Fruit fly (Drosophila melanogaster) whole organism, wandering third instar larva: ENCODE data around the gene dmrt99B.
A peak's percentile ranks its signal among the peaks of the same experiment; 100 is the strongest.

Experiments
- Abd-B ChIP-seq: fragments of >200 bp; optimal IDR thresholded peaks from 2 replicates; lab custom pipeline; 2017; ENCODE audit warnings: missing biosample characterization, missing genetic modification characterization
- CG32264 ChIP-seq: fragments of 200-800 bp; sonication (Bioruptor generic); optimal IDR thresholded peaks from 2 replicates; lab custom pipeline; 2016; ENCODE audit warnings: missing biosample characterization, missing genetic modification characterization
- CG9705 ChIP-seq: fragments of 200-800 bp; sonication (Bioruptor generic); optimal IDR thresholded peaks from 2 replicates; lab custom pipeline; 2018; ENCODE audit warnings: missing biosample characterization, mild to moderate bottlenecking, missing genetic modification characterization
- CrebA ChIP-seq: fragments of 200-800 bp; sonication (Bioruptor generic); optimal IDR thresholded peaks from 2 replicates; lab custom pipeline; 2016; ENCODE audit warnings: missing biosample characterization, mild to moderate bottlenecking, missing genetic modification characterization, borderline replicate concordance
- Dfd ChIP-seq: fragments of >200 bp; optimal IDR thresholded peaks from 2 replicates; lab custom pipeline; 2017; ENCODE audit warnings: missing biosample characterization, missing genetic modification characterization
- Dif ChIP-seq: fragments of 200-275, 200-300 bp; sonication (Bioruptor generic); optimal IDR thresholded peaks from 2 replicates; lab custom pipeline; 2018; ENCODE audit warnings: missing biosample characterization, missing genetic modification characterization; ENCODE audit not compliant: partially characterized antibody
- GATAd ChIP-seq: sonication (Bioruptor generic); optimal IDR thresholded peaks from 2 replicates; lab custom pipeline; 2016; ENCODE audit warnings: missing biosample characterization, missing genetic modification characterization
- HLH106 ChIP-seq: fragments of 200-800 bp; optimal IDR thresholded peaks from 3 replicates; lab custom pipeline; 2019; ENCODE audit warnings: missing biosample characterization, mild to moderate bottlenecking, missing genetic modification characterization, moderate library complexity
- Hnf4 ChIP-seq: fragments of 200-800 bp; sonication (Bioruptor generic); optimal IDR thresholded peaks from 2 replicates; lab custom pipeline; 2016; ENCODE audit warnings: missing biosample characterization, mild to moderate bottlenecking, missing genetic modification characterization
- Hr78 ChIP-seq: fragments of >200 bp; optimal IDR thresholded peaks from 2 replicates; lab custom pipeline; 2017; ENCODE audit warnings: missing biosample characterization, missing genetic modification characterization
- Hr83 ChIP-seq: fragments of 200-300 bp; sonication (Bioruptor generic); optimal IDR thresholded peaks from 2 replicates; lab custom pipeline; 2016; ENCODE audit warnings: missing biosample characterization, mild to moderate bottlenecking, missing genetic modification characterization, moderate library complexity; ENCODE audit not compliant: poor library complexity, severe bottlenecking
- Jra ChIP-seq: sonication (Bioruptor generic); optimal IDR thresholded peaks from 2 replicates; lab custom pipeline; 2016; ENCODE audit warnings: missing biosample characterization, missing genetic modification characterization
- Myc ChIP-seq: fragments of >200 bp; optimal IDR thresholded peaks from 2 replicates; lab custom pipeline; 2017
- N ChIP-seq: fragments of >200 bp; optimal IDR thresholded peaks from 2 replicates; lab custom pipeline; 2018; ENCODE audit warnings: missing biosample characterization, missing external identifiers, missing genetic modification characterization
- OdsH ChIP-seq: fragments of 200-800 bp; sonication (Bioruptor generic); optimal IDR thresholded peaks from 2 replicates; lab custom pipeline; 2016; ENCODE audit warnings: missing biosample characterization, mild to moderate bottlenecking, missing genetic modification characterization
- Rel ChIP-seq, 2 experiments: fragments of 200-800 bp; sonication (Bioruptor generic) in 1 of 2; optimal IDR thresholded peaks; 2 replicates in 1 of 2; 3 replicates in 1 of 2; lab custom pipeline; 2016 to 2019; ENCODE audit warnings: mild to moderate bottlenecking in 2 of 2, missing biosample characterization in 2 of 2, missing genetic modification characterization in 2 of 2, moderate library complexity in 1 of 2
- Sp1 ChIP-seq: fragments of 200-800 bp; sonication (Bioruptor generic); optimal IDR thresholded peaks from 3 replicates; lab custom pipeline; 2019; ENCODE audit warnings: missing biosample characterization, mild to moderate bottlenecking, missing genetic modification characterization, moderate library complexity
- Vsx2 ChIP-seq: fragments of 200-300, 225-300 bp; sonication (Bioruptor generic); optimal IDR thresholded peaks from 2 replicates; lab custom pipeline; 2018; ENCODE audit warnings: missing biosample characterization, missing genetic modification characterization; ENCODE audit not compliant: partially characterized antibody
- br ChIP-seq: fragments of 200-800 bp; sonication (Bioruptor generic); optimal IDR thresholded peaks from 2 replicates; lab custom pipeline; 2016; ENCODE audit warnings: missing biosample characterization, missing genetic modification characterization
- brk ChIP-seq: fragments of 200-800 bp; sonication (Bioruptor generic); optimal IDR thresholded peaks from 2 replicates; lab custom pipeline; 2016; ENCODE audit warnings: missing biosample characterization, mild to moderate bottlenecking, missing genetic modification characterization
- dl ChIP-seq, 2 experiments: fragments of 175-275, 200-275 bp in 1 of 2; fragments of 200-275 bp in 1 of 2; sonication (Bioruptor generic); optimal IDR thresholded peaks; lab custom pipeline; 2018; ENCODE audit warnings: mild to moderate bottlenecking in 2 of 2, missing biosample characterization in 2 of 2, missing genetic modification characterization in 2 of 2, moderate library complexity in 2 of 2; ENCODE audit not compliant: partially characterized antibody in 2 of 2, insufficient read depth in 1 of 2
- dmrt93B ChIP-seq: fragments of 200-800 bp; sonication (Bioruptor generic); optimal IDR thresholded peaks from 2 replicates; lab custom pipeline; 2018; ENCODE audit warnings: missing biosample characterization, mild to moderate bottlenecking, missing genetic modification characterization
- dsf ChIP-seq: sonication (Bioruptor generic); optimal IDR thresholded peaks from 2 replicates; lab custom pipeline; 2016; ENCODE audit warnings: missing biosample characterization, missing genetic modification characterization, borderline replicate concordance
- ey ChIP-seq: fragments of 200-800 bp; sonication (Bioruptor generic); optimal IDR thresholded peaks from 2 replicates; lab custom pipeline; 2016; ENCODE audit warnings: missing biosample characterization, missing genetic modification characterization
- fru ChIP-seq: fragments of 200-800 bp; sonication (Bioruptor generic); optimal IDR thresholded peaks from 3 replicates; lab custom pipeline; 2016; ENCODE audit warnings: missing biosample characterization, mild to moderate bottlenecking, missing genetic modification characterization
- h ChIP-seq: fragments of 200-800 bp; sonication (Bioruptor generic); optimal IDR thresholded peaks from 3 replicates; lab custom pipeline; 2016; ENCODE audit warnings: missing biosample characterization, mild to moderate bottlenecking, missing genetic modification characterization
- jim ChIP-seq: fragments of 175-275, 200-325 bp; sonication (Bioruptor generic); optimal IDR thresholded peaks from 2 replicates; lab custom pipeline; 2016; ENCODE audit warnings: missing biosample characterization, mild to moderate bottlenecking, missing genetic modification characterization
- lola ChIP-seq: fragments of >200 bp; optimal IDR thresholded peaks from 2 replicates; lab custom pipeline; 2017; ENCODE audit warnings: missing biosample characterization, missing genetic modification characterization
- pan ChIP-seq: fragments of >200 bp; optimal IDR thresholded peaks from 2 replicates; lab custom pipeline; 2017
- psq ChIP-seq: fragments of 200-800 bp; sonication (Bioruptor generic); optimal IDR thresholded peaks from 3 replicates; lab custom pipeline; 2017; ENCODE audit warnings: missing biosample characterization, mild to moderate bottlenecking, missing genetic modification characterization, moderate library complexity
- rgr ChIP-seq: fragments of 200-800 bp; sonication (Bioruptor generic); optimal IDR thresholded peaks from 3 replicates; lab custom pipeline; 2016; ENCODE audit warnings: missing biosample characterization, mild to moderate bottlenecking, missing genetic modification characterization
- sv ChIP-seq: fragments of 200-800 bp; sonication (Bioruptor generic); optimal IDR thresholded peaks from 3 replicates; lab custom pipeline; 2016; ENCODE audit warnings: missing biosample characterization, missing genetic modification characterization
- tai ChIP-seq: sonication (Bioruptor generic); optimal IDR thresholded peaks from 2 replicates; lab custom pipeline; 2016; ENCODE audit warnings: missing biosample characterization, missing genetic modification characterization
- usp ChIP-seq: fragments of >200 bp; optimal IDR thresholded peaks from 2 replicates; lab custom pipeline; 2017; ENCODE audit warnings: missing biosample characterization, missing genetic modification characterization
- woc ChIP-seq: sonication (Bioruptor generic); optimal IDR thresholded peaks from 2 replicates; lab custom pipeline; 2016; ENCODE audit warnings: missing biosample characterization, mild to moderate bottlenecking, missing genetic modification characterization

Gene dmrt99B

dm6 chr3R:29690539-29690852 is 1.9 kb upstream of the dmrt99B start (continued):
- TF ChIP-seq lola (no peak), h (peak; percentile 11), dmrt93B (GFP tag; lab: Kevin White, UChicago) (no peak), Abd-B (GFP tag; lab: Kevin White, UChicago) (no peak), CG9705 (GFP tag; lab: Kevin White, UChicago) (no peak), br (GFP tag; lab: Kevin White, UChicago) (no peak), rgr (GFP tag; lab: Kevin White, UChicago) (peak; percentile 23), Rel (GFP tag; optimal IDR thresholded peaks at IDR 0.05; lab: Kevin White, UChicago) (no peak), Rel (tag; optimal IDR thresholded peaks at IDR 0.05; lab: Kevin White, UChicago) (no peak), tai (no peak), CG32264 (no peak), fru (GFP tag; lab: Kevin White, UChicago) (peak; percentile 22), psq (GFP tag; lab: Kevin White, UChicago) (no peak)

- TF ChIP-seq N (no peak), Dif (GFP tag; lab: Kevin White, UChicago) (peak; percentile 89), dl (GFP tag; optimal IDR thresholded peaks at IDR 0.05; lab: Kevin White, UChicago; ENCODE audit: insufficient read depth in 1 of 2, partially characterized antibody in 2 of 2) (peak; percentile 80 to 89), lola (no peak), HLH106 (tag; lab: Kevin White, UChicago) (no peak), GATAd (no peak), Hr83 (GFP tag; lab: Kevin White, UChicago) (no peak), Vsx2 (GFP tag; lab: Kevin White, UChicago) (peak; percentile 57)
Measured at dm6 chr3R:29690960-29691527, 1.3 kb upstream of the dmrt99B start.

dm6 chr3R:29695744-29696143 is 3.4 kb downstream of the dmrt99B start:
- TF ChIP-seq Dfd (GFP tag; lab: Kevin White, UChicago) (peak; percentile 94), psq (GFP tag; lab: Kevin White, UChicago) (no peak)
- TF ChIP-seq, all 38 proteins: peak for 1

- TF ChIP-seq ey (GFP tag; lab: Kevin White, UChicago), result no peak
- no peak for TF ChIP-seq dsf (GFP tag; lab: Kevin White, UChicago)
- TF ChIP-seq Vsx2 (GFP tag; lab: Kevin White, UChicago), result no peak
- TF ChIP-seq woc (GFP tag; lab: Kevin White, UChicago), result no peak
- no peak for TF ChIP-seq HLH106 (tag; lab: Kevin White, UChicago)
- TF ChIP-seq CrebA (GFP tag; lab: Kevin White, UChicago), result no peak
- no peak for TF ChIP-seq N
- no peak for TF ChIP-seq rgr (GFP tag; lab: Kevin White, UChicago)
- no peak for TF ChIP-seq pan (lab: Kevin White, UChicago)
- TF ChIP-seq Sp1 (GFP tag; lab: Kevin White, UChicago), result no peak
- TF ChIP-seq jim, result no peak
- TF ChIP-seq brk (GFP tag; lab: Kevin White, UChicago), result no peak
- no peak for TF ChIP-seq usp
- TF ChIP-seq sv, result no peak
- TF ChIP-seq psq (GFP tag; lab: Kevin White, UChicago), result no peak
- no peak for TF ChIP-seq br (GFP tag; lab: Kevin White, UChicago)
- no peak for TF ChIP-seq Jra (GFP tag; lab: Kevin White, UChicago)
- TF ChIP-seq h, result no peak
- TF ChIP-seq Abd-B (GFP tag; lab: Kevin White, UChicago), result no peak
- no peak for TF ChIP-seq Hnf4 (GFP tag; lab: Kevin White, UChicago)
Measured at dm6 chr3R:29696359-29696758, 4.0 kb downstream of the dmrt99B start.

- TF ChIP-seq woc (GFP tag; lab: Kevin White, UChicago) (no peak), Hr78 (GFP tag; lab: Kevin White, UChicago) (no peak), OdsH (GFP tag; lab: Kevin White, UChicago) (no peak), Myc (no peak)
Measured at dm6 chr3R:29697841-29698240, 5.5 kb downstream of the dmrt99B start.
